Worm (Caenorhabditis elegans) whole organism, L3 larva: ENCODE results near the gene hhat-2.

ENCODE experiments used
- aly-2 ChIP-seq: fragments of 150-350 bp; optimal IDR thresholded peaks from 2 replicates; lab custom pipeline; 2014; ENCODE audit warnings: missing biosample characterization, missing genetic modification characterization
- ama-1 ChIP-seq: fragments of 150-350 bp; optimal IDR thresholded peaks from 2 replicates; lab custom pipeline; 2018
- ceh-82 ChIP-seq: fragments of 150-350 bp; optimal IDR thresholded peaks from 2 replicates; lab custom pipeline; 2014; ENCODE audit warnings: missing biosample characterization, missing genetic modification characterization
- egl-27 ChIP-seq: sonication (generic microtip); optimal IDR thresholded peaks from 4 replicates; lab custom pipeline; 2017; ENCODE audit warnings: missing biosample characterization, missing genetic modification reagents, missing genetic modification characterization
- elt-1 ChIP-seq: fragments of 150-350 bp; optimal IDR thresholded peaks from 2 replicates; lab custom pipeline; 2014; ENCODE audit warnings: missing biosample characterization, missing genetic modification characterization
- fkh-10 ChIP-seq: sonication (generic microtip); optimal IDR thresholded peaks from 2 replicates; lab custom pipeline; 2017; ENCODE audit warnings: missing biosample characterization, missing genetic modification reagents, missing genetic modification characterization
- fos-1 ChIP-seq: fragments of 150-350 bp; optimal IDR thresholded peaks from 2 replicates; lab custom pipeline; 2014; ENCODE audit warnings: missing biosample characterization, missing genetic modification characterization
- pqm-1 ChIP-seq: fragments of 150-350 bp; optimal IDR thresholded peaks from 2 replicates; lab custom pipeline; 2017; ENCODE audit warnings: missing biosample characterization, missing genetic modification characterization, inconsistent platforms
- skn-1 ChIP-seq: fragments of 150-350 bp; optimal IDR thresholded peaks from 2 replicates; lab custom pipeline; 2014; ENCODE audit warnings: missing biosample characterization, missing genetic modification characterization
- unc-62 ChIP-seq: fragments of 150-350 bp; sonication (generic microtip); optimal IDR thresholded peaks from 4 replicates; lab custom pipeline; 2014; ENCODE audit warnings: missing biosample characterization, missing genetic modification reagents, missing genetic modification characterization
- zag-1 ChIP-seq: fragments of 150-350 bp; optimal IDR thresholded peaks from 2 replicates; lab custom pipeline; 2014; ENCODE audit warnings: missing biosample characterization, missing genetic modification characterization

DNA sequence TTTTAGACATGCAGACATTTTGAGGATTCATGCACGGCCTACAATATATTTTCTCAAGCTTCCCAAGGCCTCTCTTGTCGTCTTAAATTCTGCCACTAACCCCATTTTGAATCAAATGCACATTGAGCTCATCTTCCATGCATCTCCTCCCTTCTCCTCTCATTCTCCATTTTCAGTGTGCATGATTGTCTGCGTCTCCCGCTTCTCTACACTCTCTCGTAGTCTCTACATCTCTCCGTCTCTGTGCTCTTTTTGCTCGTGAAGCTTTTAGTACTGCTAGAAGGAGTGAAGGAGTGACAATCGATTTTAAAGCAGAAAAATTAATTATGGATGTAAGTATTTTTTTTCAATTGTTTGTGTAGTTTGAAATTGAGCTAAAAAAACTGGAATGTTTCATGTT is 8.0 kb upstream of the hhat-2 start, which contains the start of gene Y57G11C.22:
- TF ChIP-seq elt-1 (tag; lab: Kevin White, UChicago) = no peak
- no peak for TF ChIP-seq fos-1
- no peak for TF ChIP-seq ama-1
- TF ChIP-seq skn-1 (tag; lab: Kevin White, UChicago) = no peak
- TF ChIP-seq pqm-1 (tag; lab: Kevin White, UChicago) = no peak
- no peak for TF ChIP-seq fkh-10 (GFP tag; lab: Kevin White, UChicago)
- no peak for TF ChIP-seq unc-62 (GFP tag; lab: Kevin White, UChicago)
- no peak for TF ChIP-seq egl-27
- no peak for TF ChIP-seq ceh-82 (tag; lab: Kevin White, UChicago)
- no peak for TF ChIP-seq zag-1 (tag; lab: Kevin White, UChicago)
- no peak for TF ChIP-seq aly-2 (tag; lab: Kevin White, UChicago)
